Worm (Caenorhabditis elegans) whole organism, L4 larva: ENCODE data around the gene gpa-4.

Experiments
- F26F4.8 ChIP-seq: fragments of 200-800 bp; sonication (Bioruptor generic); conservative IDR thresholded peaks from 2 replicates; pipeline ENCODE4 v1.3.6; 2022; ENCODE audit warnings: missing genetic modification characterization, missing compliant biosample characterization
- F37D6.2 ChIP-seq: sonication (generic microtip); optimal IDR thresholded peaks from 2 replicates; lab custom pipeline; 2016; ENCODE audit warnings: mild to moderate bottlenecking, missing genetic modification characterization, missing compliant biosample characterization
- Y75B8A.6 ChIP-seq: fragments of 200-800 bp; sonication (Bioruptor generic); IDR thresholded peaks from 2 replicates; pipeline ENCODE4 v1.3.6; 2022; ENCODE audit warnings: missing genetic modification reagents, missing genetic modification characterization, missing compliant biosample characterization
- ZK337.2 ChIP-seq: fragments of 200-800 bp; sonication (Bioruptor generic); IDR thresholded peaks from 2 replicates; pipeline ENCODE4 v1.3.6; 2022; ENCODE audit warnings: missing genetic modification reagents, missing genetic modification characterization, missing compliant biosample characterization
- aha-1 ChIP-seq: fragments of 150-350 bp; peaks from one replicate; lab custom pipeline; 2014; ENCODE audit warnings: missing biosample characterization, missing genetic modification characterization
- ama-1 ChIP-seq: fragments of 150-350 bp; optimal IDR thresholded peaks from 2 replicates; lab custom pipeline; 2014; ENCODE audit warnings: inconsistent platforms, mixed read lengths
- arid-1 ChIP-seq: fragments of 200-800 bp; sonication (Bioruptor generic); conservative IDR thresholded peaks from 2 replicates; pipeline ENCODE4 v1.3.6; 2022; ENCODE audit warnings: missing genetic modification reagents, missing genetic modification characterization, missing compliant biosample characterization
- attf-4 ChIP-seq: sonication (generic microtip); optimal IDR thresholded peaks from 3 replicates; lab custom pipeline; 2017; ENCODE audit warnings: missing biosample characterization, missing genetic modification characterization
- ceh-28 ChIP-seq: fragments of 150-350 bp; optimal IDR thresholded peaks from 2 replicates; lab custom pipeline; 2014; ENCODE audit warnings: missing biosample characterization, missing genetic modification reagents, missing genetic modification characterization
- ceh-44 ChIP-seq: fragments of 200-800 bp; sonication (Bioruptor generic); IDR thresholded peaks from 2 replicates; pipeline ENCODE4 v1.3.6; 2022; ENCODE audit warnings: missing genetic modification reagents, missing genetic modification characterization, missing compliant biosample characterization
- ces-1 ChIP-seq: fragments of 150-350 bp; sonication (generic microtip); optimal IDR thresholded peaks from 4 replicates; lab custom pipeline; 2014; ENCODE audit warnings: missing biosample characterization, missing genetic modification reagents, missing genetic modification characterization
- ctbp-1 ChIP-seq: fragments of 200-800 bp; sonication (Bioruptor generic); IDR thresholded peaks from 2 replicates; pipeline ENCODE4 v1.3.6; 2022; ENCODE audit warnings: missing genetic modification reagents, missing genetic modification characterization, missing compliant biosample characterization
- daf-16 ChIP-seq, 3 experiments: sonication (generic microtip); optimal IDR thresholded peaks; 2 replicates each; lab custom pipeline; 2016 to 2017; ENCODE audit warnings: missing genetic modification characterization in 3 of 3, missing genetic modification reagents in 3 of 3, mild to moderate bottlenecking in 2 of 3, missing compliant biosample characterization in 2 of 3, missing biosample characterization in 1 of 3, moderate library complexity in 1 of 3
- daf-19 ChIP-seq: fragments of 200-800 bp; sonication (Bioruptor generic); conservative IDR thresholded peaks from 2 replicates; pipeline ENCODE4 v1.3.6; 2022; ENCODE audit warnings: missing genetic modification characterization, missing compliant biosample characterization
- dmd-6 ChIP-seq: fragments of 200-800 bp; sonication (Bioruptor generic); IDR thresholded peaks from 2 replicates; pipeline ENCODE4 v1.3.6; 2022; ENCODE audit warnings: missing genetic modification reagents, missing genetic modification characterization, missing compliant biosample characterization
- dmd-9 ChIP-seq: fragments of 200-800 bp; sonication (Bioruptor generic); IDR thresholded peaks from 2 replicates; pipeline ENCODE4 v1.3.6; 2022; ENCODE audit warnings: missing genetic modification reagents, missing genetic modification characterization, missing compliant biosample characterization
- dve-1 ChIP-seq: sonication (generic microtip); optimal IDR thresholded peaks from 2 replicates; lab custom pipeline; 2017; ENCODE audit warnings: antibody characterized with exemption, mild to moderate bottlenecking, missing genetic modification characterization, missing compliant biosample characterization; ENCODE audit not compliant: insufficient read depth
- hlh-11 ChIP-seq: fragments of 200-800 bp; sonication (Bioruptor generic); optimal IDR thresholded peaks from 2 replicates; lab custom pipeline; 2018; ENCODE audit warnings: mild to moderate bottlenecking, missing genetic modification characterization, missing compliant biosample characterization
- lin-1 ChIP-seq: fragments of 200-800 bp; sonication (Bioruptor generic); IDR thresholded peaks from 2 replicates; pipeline ENCODE4 v1.3.6; 2022; ENCODE audit warnings: missing genetic modification reagents, missing genetic modification characterization, missing compliant biosample characterization
- lin-15B ChIP-seq: fragments of 150-350 bp; sonication (generic microtip); optimal IDR thresholded peaks from 3 replicates; lab custom pipeline; 2014; ENCODE audit warnings: missing biosample characterization, missing genetic modification characterization
- lin-38 ChIP-seq: fragments of 200-800 bp; sonication (Bioruptor generic); IDR thresholded peaks from 2 replicates; pipeline ENCODE4 v1.3.6; 2022; ENCODE audit warnings: missing genetic modification reagents, missing genetic modification characterization, missing compliant biosample characterization
- lin-39 ChIP-seq: fragments of 150-350 bp; optimal IDR thresholded peaks from 2 replicates; lab custom pipeline; 2014; ENCODE audit warnings: missing biosample characterization, missing genetic modification reagents, missing genetic modification characterization
- lsy-2 ChIP-seq, 2 experiments: fragments of 150-350 bp in 1 of 2; sonication (generic microtip) in 1 of 2; optimal IDR thresholded peaks; 2 replicates each; lab custom pipeline; 2014 to 2017; ENCODE audit warnings: missing biosample characterization in 2 of 2, missing genetic modification characterization in 2 of 2
- madf-5 ChIP-seq, 2 experiments: fragments of 200-800 bp; sonication (Bioruptor generic); IDR thresholded peaks; 2 replicates each; pipeline ENCODE4 v1.3.6; 2022; ENCODE audit warnings: missing compliant biosample characterization in 2 of 2, missing genetic modification characterization in 2 of 2
- mdl-1 ChIP-seq, 2 experiments: fragments of 150-350 bp in 1 of 2; sonication (generic microtip) in 1 of 2; optimal IDR thresholded peaks; 2 replicates each; lab custom pipeline; 2014 to 2017; ENCODE audit warnings: missing biosample characterization in 2 of 2, missing genetic modification characterization in 2 of 2
- mxl-2 ChIP-seq: fragments of 200-800 bp; sonication (Bioruptor generic); conservative IDR thresholded peaks from 2 replicates; pipeline ENCODE4 v1.3.6; 2022; ENCODE audit warnings: missing genetic modification reagents, missing genetic modification characterization, missing compliant biosample characterization
- nhr-102 ChIP-seq: sonication (generic microtip); optimal IDR thresholded peaks from 2 replicates; lab custom pipeline; 2016; ENCODE audit warnings: mild to moderate bottlenecking, missing genetic modification characterization, moderate library complexity, missing compliant biosample characterization
- nhr-28 ChIP-seq: fragments of 150-350 bp; optimal IDR thresholded peaks from 2 replicates; lab custom pipeline; 2014; ENCODE audit warnings: missing biosample characterization, missing genetic modification characterization
- nhr-42 ChIP-seq: fragments of 200-800 bp; sonication (Bioruptor generic); IDR thresholded peaks from 2 replicates; pipeline ENCODE4 v1.3.6; 2022; ENCODE audit warnings: missing genetic modification characterization, missing compliant biosample characterization
- nhr-76 ChIP-seq: fragments of 150-350 bp; optimal IDR thresholded peaks from 2 replicates; lab custom pipeline; 2014; ENCODE audit warnings: missing biosample characterization, missing genetic modification characterization
- pha-4 ChIP-seq, 2 experiments: fragments of 150-350 bp in 1 of 2; fragments of 200-800 bp in 1 of 2; sonication (Bioruptor generic) in 1 of 2; IDR thresholded peaks in 1 of 2; optimal IDR thresholded peaks in 1 of 2; 2 replicates each; pipeline versions ENCODE4 v1.3.6 to Lab custom; 2014 to 2022; ENCODE audit warnings: missing genetic modification characterization in 2 of 2, missing genetic modification reagents in 2 of 2, missing biosample characterization in 1 of 2, missing compliant biosample characterization in 1 of 2
- pqm-1 ChIP-seq: sonication (generic microtip); optimal IDR thresholded peaks from 2 replicates; lab custom pipeline; 2017; ENCODE audit warnings: missing biosample characterization, missing genetic modification characterization
- rbr-2 ChIP-seq: sonication (generic microtip); optimal IDR thresholded peaks from 2 replicates; lab custom pipeline; 2016; ENCODE audit warnings: missing genotype, missing genetic modification characterization, missing compliant biosample characterization
- snpc-4 ChIP-seq: fragments of 150-350 bp; optimal IDR thresholded peaks from 2 replicates; lab custom pipeline; 2014; ENCODE audit warnings: missing biosample characterization, missing genetic modification characterization
- unc-130 ChIP-seq: sonication (generic microtip); optimal IDR thresholded peaks from 2 replicates; lab custom pipeline; 2016; ENCODE audit warnings: missing genetic modification reagents, missing genetic modification characterization, missing compliant biosample characterization
- unc-39 ChIP-seq: sonication (generic microtip); optimal IDR thresholded peaks from 2 replicates; lab custom pipeline; 2017; ENCODE audit warnings: missing biosample characterization, missing genetic modification characterization
- unc-62 ChIP-seq, 3 experiments: fragments of 150-350 bp in 1 of 3; sonication (generic microtip); optimal IDR thresholded peaks in 2 of 3; peaks in 1 of 3; 1 replicate in 1 of 3; 2 replicates in 2 of 3; lab custom pipeline; 2014 to 2017; ENCODE audit warnings: missing biosample characterization in 3 of 3, missing genetic modification characterization in 3 of 3, missing genetic modification reagents in 3 of 3, missing genotype in 1 of 3
- vab-7 ChIP-seq: fragments of 200-800 bp; sonication (Bioruptor generic); IDR thresholded peaks from 2 replicates; pipeline ENCODE4 v1.3.6; 2022; ENCODE audit warnings: missing genetic modification reagents, missing genetic modification characterization, missing compliant biosample characterization
- zfp-3 ChIP-seq: fragments of 200-800 bp; sonication (Bioruptor generic); conservative IDR thresholded peaks from 2 replicates; pipeline ENCODE4 v1.3.6; 2022; ENCODE audit warnings: missing genetic modification reagents, missing genetic modification characterization, missing compliant biosample characterization
- ztf-7 ChIP-seq: fragments of 150-350 bp; optimal IDR thresholded peaks from 2 replicates; lab custom pipeline; 2014; ENCODE audit warnings: missing biosample characterization, missing genetic modification characterization

gpa-4 gene

DNA sequence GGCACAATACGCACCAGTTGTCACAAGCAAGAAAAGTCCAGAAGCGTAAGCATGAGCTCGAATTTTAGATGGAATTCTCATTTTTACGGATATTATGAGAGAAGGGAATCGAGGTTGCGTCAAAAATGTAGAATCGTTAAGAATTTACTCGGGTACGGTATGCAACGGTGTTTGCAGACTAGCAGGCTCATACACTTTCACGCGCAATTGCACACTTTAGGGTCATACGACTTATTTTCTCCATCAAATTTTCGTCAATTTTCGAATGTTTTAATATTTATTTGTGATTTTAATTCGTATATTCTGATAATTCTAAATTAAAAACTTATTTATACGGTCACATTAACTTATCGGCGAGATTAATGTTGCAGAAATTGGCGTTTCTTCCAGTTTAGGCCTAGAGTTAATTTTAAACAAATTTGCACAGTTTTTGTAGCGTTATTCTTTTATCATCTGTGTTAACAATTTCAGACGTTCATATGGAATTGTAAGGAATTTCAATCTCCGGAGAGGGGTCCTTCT, 8.0 kb upstream of the gpa-4 start, which contains the start of the genes T07A9.15 and nog-1 (continued):
- TF ChIP-seq unc-39 (tag; lab: Kevin White, UChicago), result no peak
- no peak for TF ChIP-seq daf-19 (GFP tag; lab: Robert Waterston, UW)
- TF ChIP-seq nhr-76 (tag; lab: Kevin White, UChicago), result no peak
- TF ChIP-seq unc-62 (GFP tag; optimal IDR thresholded peaks at IDR 0.05 in 1 of 2; lab: Kevin White, UChicago), result no peak
- no peak for TF ChIP-seq unc-62 (tag; optimal IDR thresholded peaks at IDR 0.05; lab: Kevin White, UChicago)
- no peak for TF ChIP-seq ztf-7
- no peak for TF ChIP-seq pqm-1
- no peak for TF ChIP-seq lin-39 (tag; lab: Kevin White, UChicago)
- TF ChIP-seq nhr-102 (tag; lab: Kevin White, UChicago), result no peak
- TF ChIP-seq dmd-9 (GFP tag; lab: Robert Waterston, UW), result no peak

DNA sequence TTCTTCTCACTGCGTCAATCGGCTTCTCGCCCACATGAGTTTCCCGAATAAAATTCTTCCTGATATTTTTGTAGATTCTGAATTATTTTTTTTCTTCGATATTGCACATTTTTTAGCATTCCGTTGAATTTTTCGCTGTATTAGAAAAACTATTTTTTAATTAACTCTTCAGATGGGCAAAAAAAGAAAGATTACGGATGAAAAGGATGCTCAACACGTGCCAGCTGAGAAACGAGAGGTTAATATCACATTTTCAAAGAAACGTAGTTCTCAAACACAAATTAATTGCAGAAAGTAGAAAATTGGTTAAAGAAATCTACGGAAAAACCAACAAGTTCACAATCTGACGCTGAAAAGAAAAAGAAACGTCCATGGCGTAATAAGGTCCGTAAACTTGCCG, 5.1 kb upstream of the gpa-4 start, which contains the start of gene rrp-8:
rrp-8 (plus strand) TSS at position 173 of the 400 bp plus-strand sequence.
- TF ChIP-seq nhr-42 (GFP tag; lab: Robert Waterston, UW) (0 out of 2 replicates have a peak, but pooled peaks have one; percentile 43), ces-1 (no peak), ctbp-1 (GFP tag; lab: Robert Waterston, UW) (no peak), hlh-11 (tag; lab: Kevin White, UChicago) (no peak), arid-1 (GFP tag; lab: Robert Waterston, UW) (peak; percentile 25; the same call in 1 of the 2 replicates), lin-38 (GFP tag; lab: Robert Waterston, UW) (peak; percentile 49), daf-16 (GFP tag; optimal IDR thresholded peaks at IDR 0.05; lab: Kevin White, UChicago) (no peak), daf-16 (tag; optimal IDR thresholded peaks at IDR 0.05; lab: Kevin White, UChicago) (no peak), zfp-3 (GFP tag; lab: Robert Waterston, UW) (0 out of 2 replicates have a peak, but pooled peaks have one; percentile 36), lsy-2 (tag; optimal IDR thresholded peaks at IDR 0.05; lab: Kevin White, UChicago) (peak in 1 of 2 experiments; percentile 43), madf-5 (GFP tag; IDR thresholded peaks at IDR 0.05; lab: Robert Waterston, UW) (0 out of 4 replicates have a peak, but pooled peaks of 1 of the 2 experiments have one; percentile 30), aha-1 (tag; lab: Kevin White, UChicago) (peak; percentile 69), lin-15B (tag; lab: Kevin White, UChicago) (peak; percentile 5), pha-4 (GFP tag; IDR thresholded peaks at IDR 0.05; lab: Robert Waterston, UW) (peak; percentile 37; the same call in 1 of the 2 replicates), pha-4 (tag; optimal IDR thresholded peaks at IDR 0.05; lab: Kevin White, UChicago) (no peak), mxl-2 (no peak), ama-1 (lab: Kevin White, UChicago) (peak; percentile 1)

DNA sequence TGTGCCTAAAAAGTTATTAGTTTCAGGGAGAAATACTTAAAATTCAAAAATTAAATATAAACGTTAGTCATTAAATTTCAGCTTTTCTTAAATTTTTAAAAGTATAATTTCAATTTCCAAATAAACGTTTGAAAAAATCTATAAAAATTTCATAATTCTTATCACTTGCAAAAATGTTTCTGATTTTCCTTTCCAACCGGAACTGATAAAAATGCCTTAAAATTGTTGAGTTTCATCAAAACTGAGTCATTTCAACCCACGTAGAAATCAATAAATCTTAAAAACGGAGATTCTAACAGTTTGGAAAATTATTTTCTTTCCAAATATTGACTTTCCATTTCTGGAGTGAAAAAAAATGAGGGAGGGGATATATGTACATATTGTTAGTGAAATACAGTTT, 7.4 kb downstream of the gpa-4 start:
- TF ChIP-seq dve-1 (tag; lab: Kevin White, UChicago) (peak; percentile 31), dmd-6 (GFP tag; lab: Robert Waterston, UW) (peak; percentile 18; the same call in 1 of the 2 replicates), daf-16 (GFP tag; optimal IDR thresholded peaks at IDR 0.05; lab: Kevin White, UChicago) (no peak), daf-16 (tag; optimal IDR thresholded peaks at IDR 0.05; lab: Kevin White, UChicago) (peak; percentile 42), ZK337.2 (GFP tag; lab: Robert Waterston, UW) (no peak), mdl-1 (tag; optimal IDR thresholded peaks at IDR 0.05; lab: Kevin White, UChicago) (no peak)

- peak in 1 of 2 experiments; percentile 36 for TF ChIP-seq unc-62 (GFP tag; optimal IDR thresholded peaks at IDR 0.05 in 1 of 2; lab: Kevin White, UChicago)
- TF ChIP-seq unc-62 (tag; optimal IDR thresholded peaks at IDR 0.05; lab: Kevin White, UChicago), result no peak
- no peak for TF ChIP-seq ztf-7
- TF ChIP-seq, all 104 proteins: peak for 1
Observed at ce11 chrIV:409935-410334, 8.4 kb downstream of the gpa-4 start, which contains the start of gene kgb-1. TSS of gene kgb-1 (minus strand) at chrIV:410035.

ce11 chrIV:410420-410891, 9.0 kb downstream of the gpa-4 start, which contains the start of gene T07A9.12:
TSS of gene T07A9.12 (plus strand) at chrIV:410867.
- no peak for TF ChIP-seq ceh-28
- TF ChIP-seq vab-7, result no peak
- TF ChIP-seq mdl-1 (tag; optimal IDR thresholded peaks at IDR 0.05; lab: Kevin White, UChicago), result peak; percentile 38 to 48
- TF ChIP-seq F37D6.2 (tag; lab: Kevin White, UChicago), result peak; percentile 12
- TF ChIP-seq attf-4 (tag; lab: Kevin White, UChicago), result no peak
- no peak for TF ChIP-seq F26F4.8
- no peak for TF ChIP-seq Y75B8A.6 (GFP tag; lab: Robert Waterston, UW)
- TF ChIP-seq pha-4 (GFP tag; IDR thresholded peaks at IDR 0.05; lab: Robert Waterston, UW), result peak; percentile 39; the same call in 1 of the 2 replicates
- TF ChIP-seq pha-4 (tag; optimal IDR thresholded peaks at IDR 0.05; lab: Kevin White, UChicago), result peak; percentile 18
- peak; percentile 79 for TF ChIP-seq nhr-28
- no peak for TF ChIP-seq snpc-4 (tag; lab: Kevin White, UChicago)
- 0 out of 2 replicates have a peak, but pooled peaks have one; percentile 11 for TF ChIP-seq lin-1 (GFP tag; lab: Robert Waterston, UW)
- peak; percentile 97 for TF ChIP-seq dve-1 (tag; lab: Kevin White, UChicago)
- TF ChIP-seq unc-130 (GFP tag; lab: Kevin White, UChicago), result peak; percentile 3
- TF ChIP-seq rbr-2 (tag; lab: Kevin White, UChicago), result peak; percentile 67
- no peak for TF ChIP-seq ceh-44 (GFP tag; lab: Robert Waterston, UW)
